Worm (Caenorhabditis elegans) whole organism, L1 larva: ENCODE measurements around the gene F25B5.5.
A peak's percentile ranks its signal among the peaks of the same experiment; 100 is the strongest.

ENCODE experiments used
- C04F5.9 ChIP-seq: sonication (generic microtip); optimal IDR thresholded peaks from 2 replicates; lab custom pipeline; 2016; ENCODE audit warnings: missing genetic modification characterization, missing compliant biosample characterization
- C34B4.2 ChIP-seq: sonication (generic microtip); optimal IDR thresholded peaks from 2 replicates; lab custom pipeline; 2017; ENCODE audit warnings: mild to moderate bottlenecking, missing genetic modification characterization, missing compliant biosample characterization
- F16B12.6 ChIP-seq: fragments of 150-350 bp; optimal IDR thresholded peaks from 2 replicates; lab custom pipeline; 2014; ENCODE audit warnings: missing biosample characterization, missing genetic modification characterization
- aha-1 ChIP-seq: fragments of 150-350 bp; optimal IDR thresholded peaks from 2 replicates; lab custom pipeline; 2014; ENCODE audit warnings: missing biosample characterization, missing genetic modification characterization
- alr-1 ChIP-seq: fragments of 200-800 bp; sonication (Bioruptor generic); optimal IDR thresholded peaks from 2 replicates; lab custom pipeline; 2018; ENCODE audit warnings: borderline replicate concordance, mild to moderate bottlenecking, missing genetic modification characterization, missing compliant biosample characterization
- ceh-63 ChIP-seq: fragments of 200-800 bp; sonication (Bioruptor generic); optimal IDR thresholded peaks from 2 replicates; lab custom pipeline; 2018; ENCODE audit warnings: mild to moderate bottlenecking, missing genetic modification characterization, missing compliant biosample characterization
- ceh-82 ChIP-seq, 3 experiments: fragments of 150-350 bp in 1 of 3; sonication (generic microtip) in 2 of 3; optimal IDR thresholded peaks; 2 replicates each; lab custom pipeline; 2014 to 2017; ENCODE audit warnings: missing biosample characterization in 3 of 3, missing genetic modification characterization in 3 of 3
- ceh-90 ChIP-seq: sonication (generic microtip); optimal IDR thresholded peaks from 2 replicates; lab custom pipeline; 2016; ENCODE audit warnings: missing genetic modification characterization, missing compliant biosample characterization
- dsc-1 ChIP-seq: sonication (generic microtip); optimal IDR thresholded peaks from 2 replicates; lab custom pipeline; 2016; ENCODE audit warnings: mild to moderate bottlenecking, missing genetic modification characterization, missing compliant biosample characterization
- efl-1 ChIP-seq, 4 experiments: fragments of 150-350 bp; optimal IDR thresholded peaks in 3 of 4; peaks in 1 of 4; 1 replicate in 1 of 4; 2 replicates in 3 of 4; lab custom pipeline; 2014; ENCODE audit warnings: missing biosample characterization in 2 of 4, missing genetic modification characterization in 2 of 4, missing genetic modification reagents in 2 of 4
- elt-2 ChIP-seq: sonication (generic microtip); optimal IDR thresholded peaks from 2 replicates; lab custom pipeline; 2016; ENCODE audit warnings: missing genetic modification characterization, mild to moderate bottlenecking, inconsistent platforms, missing compliant biosample characterization, missing genetic modification reagents
- elt-3 ChIP-seq, 6 experiments: fragments of 150-350 bp in 1 of 6; sonication (generic microtip); optimal IDR thresholded peaks; 2 replicates each; lab custom pipeline; 2017 to 2018; ENCODE audit warnings: missing biosample characterization in 6 of 6, missing genetic modification characterization in 6 of 6, inconsistent platforms in 1 of 6
- fkh-10 ChIP-seq: sonication (generic microtip); optimal IDR thresholded peaks from 2 replicates; lab custom pipeline; 2017; ENCODE audit warnings: missing biosample characterization, missing genetic modification reagents, missing genetic modification characterization
- fkh-4 ChIP-seq: sonication (generic microtip); optimal IDR thresholded peaks from 2 replicates; lab custom pipeline; 2016; ENCODE audit warnings: missing compliant biosample characterization, missing genetic modification characterization, borderline replicate concordance
- fos-1 ChIP-seq: fragments of 150-350 bp; optimal IDR thresholded peaks from 2 replicates; lab custom pipeline; 2014; ENCODE audit warnings: missing biosample characterization, missing genetic modification characterization
- hlh-4 ChIP-seq: sonication (generic microtip); optimal IDR thresholded peaks from 2 replicates; lab custom pipeline; 2016; ENCODE audit warnings: mild to moderate bottlenecking, missing genetic modification characterization, missing compliant biosample characterization
- irx-1 ChIP-seq: sonication (generic microtip); optimal IDR thresholded peaks from 2 replicates; lab custom pipeline; 2016; ENCODE audit warnings: missing genetic modification characterization, missing compliant biosample characterization
- isw-1 ChIP-seq: fragments of 200-800 bp; sonication (Bioruptor generic); IDR thresholded peaks from 2 replicates; pipeline ENCODE4 v1.3.6; 2022; ENCODE audit warnings: missing genetic modification characterization, missing compliant biosample characterization
- jun-1 ChIP-seq: fragments of 150-350 bp; optimal IDR thresholded peaks from 2 replicates; lab custom pipeline; 2014; ENCODE audit warnings: missing biosample characterization, missing genetic modification reagents, missing genetic modification characterization
- lin-14 ChIP-seq: fragments of 200-800 bp; sonication (Bioruptor generic); optimal IDR thresholded peaks from 2 replicates; lab custom pipeline; 2018; ENCODE audit warnings: mild to moderate bottlenecking, missing genetic modification characterization, moderate library complexity, missing compliant biosample characterization
- lin-39 ChIP-seq: fragments of 150-350 bp; optimal IDR thresholded peaks from 2 replicates; lab custom pipeline; 2014; ENCODE audit warnings: missing biosample characterization, missing genetic modification reagents, missing genetic modification characterization
- mab-9 ChIP-seq: fragments of 200-800 bp; sonication (Bioruptor generic); IDR thresholded peaks from 2 replicates; pipeline ENCODE4 v1.3.6; 2022; ENCODE audit warnings: missing genetic modification reagents, missing genetic modification characterization, missing compliant biosample characterization
- mdl-1 ChIP-seq, 2 experiments: fragments of 150-350 bp; optimal IDR thresholded peaks; 2 replicates each; lab custom pipeline; 2014 to 2017; ENCODE audit warnings: missing biosample characterization in 2 of 2, missing genetic modification characterization in 2 of 2, inconsistent platforms in 1 of 2
- mef-2 ChIP-seq: fragments of 150-350 bp; optimal IDR thresholded peaks from 2 replicates; lab custom pipeline; 2014; ENCODE audit warnings: missing biosample characterization, missing genetic modification characterization
- mep-1 ChIP-seq: fragments of 150-350 bp; optimal IDR thresholded peaks from 2 replicates; lab custom pipeline; 2014; ENCODE audit warnings: missing biosample characterization, missing genetic modification characterization
- nhr-19 ChIP-seq: fragments of 200-800 bp; sonication (Bioruptor generic); conservative IDR thresholded peaks from 2 replicates; pipeline ENCODE4 v1.3.6; 2022; ENCODE audit warnings: missing genetic modification characterization, missing compliant biosample characterization
- nhr-237 ChIP-seq: fragments of 150-350 bp; optimal IDR thresholded peaks from 2 replicates; lab custom pipeline; 2014; ENCODE audit warnings: missing biosample characterization, missing genetic modification characterization
- nhr-28 ChIP-seq: fragments of 150-350 bp; optimal IDR thresholded peaks from 2 replicates; lab custom pipeline; 2014; ENCODE audit warnings: missing biosample characterization, missing genetic modification characterization
- nhr-47 ChIP-seq: sonication (generic microtip); optimal IDR thresholded peaks from 2 replicates; lab custom pipeline; 2016; ENCODE audit warnings: mild to moderate bottlenecking, missing genetic modification characterization, moderate library complexity, missing compliant biosample characterization
- nhr-71 ChIP-seq: sonication (generic microtip); optimal IDR thresholded peaks from 2 replicates; lab custom pipeline; 2016; ENCODE audit warnings: mild to moderate bottlenecking, missing genetic modification characterization, moderate library complexity, missing compliant biosample characterization
- nhr-77 ChIP-seq: fragments of 150-350 bp; optimal IDR thresholded peaks from 2 replicates; lab custom pipeline; 2014; ENCODE audit warnings: missing biosample characterization, missing genetic modification characterization
- nhr-85 ChIP-seq: sonication (generic microtip); peaks from one replicate; lab custom pipeline; 2016; ENCODE audit warnings: missing genetic modification characterization, inconsistent platforms, missing compliant biosample characterization
- nhr-90 ChIP-seq: sonication (generic microtip); optimal IDR thresholded peaks from 2 replicates; lab custom pipeline; 2016; ENCODE audit warnings: mild to moderate bottlenecking, missing genetic modification characterization, missing compliant biosample characterization; ENCODE audit not compliant: poor library complexity
- pag-3 ChIP-seq: sonication (generic microtip); optimal IDR thresholded peaks from 2 replicates; lab custom pipeline; 2017; ENCODE audit warnings: missing genetic modification characterization, mild to moderate bottlenecking, missing compliant biosample characterization, antibody characterized with exemption, borderline replicate concordance; ENCODE audit not compliant: insufficient read depth
- pax-3 ChIP-seq: fragments of 200-800 bp; sonication (Bioruptor generic); optimal IDR thresholded peaks from 2 replicates; lab custom pipeline; 2018; ENCODE audit warnings: mild to moderate bottlenecking, missing genetic modification characterization, moderate library complexity, missing compliant biosample characterization
- pqm-1 ChIP-seq: sonication (generic microtip); optimal IDR thresholded peaks from 3 replicates; lab custom pipeline; 2017; ENCODE audit warnings: missing biosample characterization, missing genetic modification characterization
- rnt-1 ChIP-seq: sonication (generic microtip); optimal IDR thresholded peaks from 2 replicates; lab custom pipeline; 2016; ENCODE audit warnings: mild to moderate bottlenecking, missing genetic modification characterization, moderate library complexity, missing compliant biosample characterization
- sup-37 ChIP-seq: fragments of 200-800 bp; sonication (Bioruptor generic); optimal IDR thresholded peaks from 2 replicates; lab custom pipeline; 2018; ENCODE audit warnings: mild to moderate bottlenecking, missing genetic modification characterization, missing compliant biosample characterization
- tbx-2 ChIP-seq: sonication (generic microtip); optimal IDR thresholded peaks from 2 replicates; lab custom pipeline; 2016; ENCODE audit warnings: missing genetic modification characterization, missing compliant biosample characterization
- tlp-1 ChIP-seq: fragments of 150-350 bp; optimal IDR thresholded peaks from 2 replicates; lab custom pipeline; 2014; ENCODE audit warnings: missing biosample characterization, missing genetic modification characterization
- unc-30 ChIP-seq: sonication (generic microtip); optimal IDR thresholded peaks from 2 replicates; lab custom pipeline; 2017; ENCODE audit warnings: missing biosample characterization, missing genetic modification characterization
- unc-86 ChIP-seq: sonication (generic microtip); optimal IDR thresholded peaks from 2 replicates; lab custom pipeline; 2016; ENCODE audit warnings: missing genetic modification characterization, missing compliant biosample characterization
- vab-15 ChIP-seq: sonication (generic microtip); optimal IDR thresholded peaks from 2 replicates; lab custom pipeline; 2017; ENCODE audit warnings: missing genotype, mild to moderate bottlenecking, missing genetic modification characterization, missing compliant biosample characterization

F25B5.5 gene

ce11 chrIII:5980274-5980918 is 34.5 kb upstream of the F25B5.5 start:
- TF ChIP-seq nhr-237 (tag; lab: Kevin White, UChicago) (no peak), mdl-1 (tag; optimal IDR thresholded peaks at IDR 0.05; lab: Kevin White, UChicago) (no peak), mep-1 (tag; lab: Kevin White, UChicago) (no peak), nhr-71 (tag; lab: Kevin White, UChicago) (peak; percentile 11), C34B4.2 (no peak), nhr-77 (tag; lab: Kevin White, UChicago) (no peak), fos-1 (tag; lab: Kevin White, UChicago) (no peak), efl-1 (optimal IDR thresholded peaks at IDR 0.05; lab: Kevin White, UChicago) (no peak), efl-1 (GFP tag; optimal IDR thresholded peaks at IDR 0.05 in 1 of 2; lab: Kevin White, UChicago) (peak in 1 of 2 experiments; percentile 41), elt-3 (tag; optimal IDR thresholded peaks at IDR 0.05; lab: Kevin White, UChicago) (no peak), rnt-1 (tag; lab: Kevin White, UChicago) (no peak), fkh-10 (GFP tag; lab: Kevin White, UChicago) (no peak), dsc-1 (tag; lab: Kevin White, UChicago) (peak; percentile 99), isw-1 (no peak), mab-9 (no peak), nhr-85 (tag; lab: Kevin White, UChicago) (no peak), pqm-1 (no peak), nhr-90 (no peak), tlp-1 (no peak), fkh-4 (peak; percentile 92), lin-14 (GFP tag; lab: Kevin White, UChicago) (peak; percentile 12), pax-3 (no peak), ceh-90 (no peak), hlh-4 (tag; lab: Kevin White, UChicago) (no peak), alr-1 (tag; lab: Kevin White, UChicago) (no peak), pag-3 (no peak), irx-1 (tag; lab: Kevin White, UChicago) (no peak), ceh-63 (GFP tag; lab: Kevin White, UChicago) (no peak), C04F5.9 (tag; lab: Kevin White, UChicago) (no peak), nhr-28 (tag; lab: Kevin White, UChicago) (no peak)

- TF ChIP-seq fkh-4 (peak; percentile 84), dsc-1 (tag; lab: Kevin White, UChicago) (peak; percentile 87), lin-14 (GFP tag; lab: Kevin White, UChicago) (peak; percentile 12), nhr-90 (no peak)
These were observed 30.1 kb upstream of the F25B5.5 start for ce11 chrIII:5976021-5976420.

ce11 chrIII:5975005-5975730 is 29.2 kb upstream of the F25B5.5 start, which contains the start of gene mlp-1:
TSS of gene mlp-1 (minus strand) at chrIII:5975055.
- TF ChIP-seq nhr-19 (GFP tag; lab: Robert Waterston, UW): no peak
- no peak for TF ChIP-seq mef-2 (tag; lab: Kevin White, UChicago)
- TF ChIP-seq ceh-63 (GFP tag; lab: Kevin White, UChicago): no peak
- TF ChIP-seq elt-2: no peak
- no peak for TF ChIP-seq sup-37 (GFP tag; lab: Kevin White, UChicago)
- TF ChIP-seq unc-30: no peak
- TF ChIP-seq C34B4.2: no peak
- no peak for TF ChIP-seq aha-1 (tag; lab: Kevin White, UChicago)
- TF ChIP-seq pqm-1: no peak

ce11 chrIII:5967640-5968039 is 21.7 kb upstream of the F25B5.5 start:
- TF ChIP-seq dsc-1 (tag; lab: Kevin White, UChicago) (no peak), fkh-4 (no peak), pax-3 (no peak), ceh-82 (tag; optimal IDR thresholded peaks at IDR 0.05; lab: Kevin White, UChicago) (no peak), C34B4.2 (no peak), tbx-2 (tag; lab: Kevin White, UChicago) (no peak), nhr-47 (tag; lab: Kevin White, UChicago) (no peak), jun-1 (tag; lab: Kevin White, UChicago) (no peak), F16B12.6 (no peak), lin-39 (tag; lab: Kevin White, UChicago) (no peak), vab-15 (no peak), mab-9 (no peak), isw-1 (no peak), nhr-77 (tag; lab: Kevin White, UChicago) (no peak), pag-3 (no peak), unc-86 (tag; lab: Kevin White, UChicago) (no peak), hlh-4 (tag; lab: Kevin White, UChicago) (no peak), elt-3 (tag; optimal IDR thresholded peaks at IDR 0.05; lab: Kevin White, UChicago) (no peak), nhr-28 (tag; lab: Kevin White, UChicago) (no peak)
- TF ChIP-seq, all 84 proteins: peak for 0
